Worm (Caenorhabditis elegans): ENCODE measurements around the gene clec-128.
"Not testable (repeated sequence)": the region's sequence is repeated elsewhere in the genome, so short reads cannot be mapped to it uniquely, and the experiment has no call there.

Gene clec-128

DNA sequence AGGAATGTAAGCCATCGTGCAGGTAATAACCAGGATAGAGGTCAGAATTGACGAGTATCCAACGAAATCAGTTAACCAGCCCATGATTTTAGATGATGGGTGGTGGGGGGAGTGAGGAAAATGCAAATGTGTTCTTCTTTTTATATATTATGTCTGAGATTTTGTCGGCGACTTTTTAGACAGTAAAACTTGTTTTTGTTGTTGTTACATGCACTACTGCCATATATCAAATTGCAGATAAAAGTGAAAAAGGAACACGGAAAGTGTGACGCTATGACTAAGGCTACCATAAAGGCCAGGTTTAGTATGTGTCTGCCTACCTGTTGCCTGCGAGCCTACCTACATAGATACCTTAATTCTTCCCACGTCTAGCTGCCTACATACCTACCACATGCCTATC is 46.7 kb downstream of the clec-128 start, which contains the start of gene col-72:
Gene col-72 (minus strand): TSS at position 101 of the 400 bp plus-strand sequence.
- no peak for TF ChIP-seq D2030.7 (GFP tag; IDR thresholded peaks at IDR 0.05)
- TF ChIP-seq dpff-1 (tag; optimal IDR thresholded peaks at IDR 0.05) = no peak
- TF ChIP-seq B0261.1 (tag; optimal IDR thresholded peaks at IDR 0.05) = no peak
- TF ChIP-seq ets-4 (GFP tag; optimal IDR thresholded peaks at IDR 0.05) = no peak
- no peak for TF ChIP-seq lir-1 (GFP tag; conservative IDR thresholded peaks at IDR 0.05)
- no peak for TF ChIP-seq egrh-3 (GFP tag; IDR thresholded peaks at IDR 0.05)
- TF ChIP-seq akir-1 (GFP tag; optimal IDR thresholded peaks at IDR 0.05) = no peak
- no peak for TF ChIP-seq B0336.3 (GFP tag; IDR thresholded peaks at IDR 0.05)
- no peak for TF ChIP-seq lin-35 (GFP tag; optimal IDR thresholded peaks at IDR 0.05)
- TF ChIP-seq lsl-1 (GFP tag; optimal IDR thresholded peaks at IDR 0.05) = no peak
- TF ChIP-seq nhr-27 (tag; optimal IDR thresholded peaks at IDR 0.05) = no peak
- TF ChIP-seq madf-8 (GFP tag; conservative IDR thresholded peaks at IDR 0.05) = no peak
- no peak for TF ChIP-seq xnd-1 (tag; optimal IDR thresholded peaks at IDR 0.05)
- TF ChIP-seq Y67H2A.10 (GFP tag; conservative IDR thresholded peaks at IDR 0.05) = no peak
- TF ChIP-seq ceh-100 (GFP tag; IDR thresholded peaks at IDR 0.05) = no peak
- TF ChIP-seq athp-1 (tag; optimal IDR thresholded peaks at IDR 0.05) = no peak

DNA sequence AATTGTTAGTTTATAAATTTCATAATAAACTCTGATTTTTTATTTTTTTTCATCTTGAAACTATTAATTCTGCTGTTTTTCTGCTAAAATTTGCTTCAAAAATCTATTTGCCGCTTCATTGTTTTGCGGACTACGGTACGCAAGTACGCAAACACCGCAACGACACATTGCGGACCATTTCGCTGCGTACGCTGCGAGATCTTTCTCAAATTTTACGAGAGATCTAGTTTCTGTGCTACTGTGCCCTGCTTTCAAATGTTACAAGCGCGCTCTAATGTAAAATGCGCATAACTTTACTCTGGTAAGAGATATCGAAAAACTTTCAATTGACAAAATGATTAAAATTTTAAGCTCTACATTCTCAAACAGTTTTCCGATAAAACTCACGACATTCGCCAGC is 47.3 kb downstream of the clec-128 start:
- 0 out of 2 replicates have a peak, but pooled peaks have one; percentile 20 for TF ChIP-seq C17E4.6 (GFP tag; IDR thresholded peaks at IDR 0.05)
- TF ChIP-seq ceh-27 (GFP tag; optimal IDR thresholded peaks at IDR 0.05) = peak; percentile 72
- TF ChIP-seq B0019.2 (GFP tag; conservative IDR thresholded peaks at IDR 0.05) = peak; percentile 51; the same call in 1 of the 2 replicates
- 0 out of 2 replicates have a peak, but pooled peaks have one; percentile 9 for TF ChIP-seq Y67H2A.10 (GFP tag; conservative IDR thresholded peaks at IDR 0.05)
- TF ChIP-seq D2030.7 (GFP tag; IDR thresholded peaks at IDR 0.05) = peak; percentile 62
- TF ChIP-seq nfyb-1 (GFP tag; IDR thresholded peaks at IDR 0.05) = peak; percentile 84
- TF ChIP-seq tbp1 (GFP tag; optimal IDR thresholded peaks at IDR 0.05) = peak; percentile 47
- TF ChIP-seq ztf-26 (tag; optimal IDR thresholded peaks at IDR 0.05) = peak; percentile 5
- not testable (repeated sequence) for TF ChIP-seq snpc-4 (GFP tag; optimal IDR thresholded peaks at IDR 0.05)
- peak in 2 of 4 experiments; percentile 23 to 43 for TF ChIP-seq snpc-4 (tag; optimal IDR thresholded peaks at IDR 0.05)
- TF ChIP-seq lsl-1 (GFP tag; optimal IDR thresholded peaks at IDR 0.05) = peak; percentile 63
- TF ChIP-seq attf-3 (GFP tag; conservative IDR thresholded peaks at IDR 0.05) = peak; percentile 71
- TF ChIP-seq egrh-3 (GFP tag; IDR thresholded peaks at IDR 0.05) = 0 out of 2 replicates have a peak, but pooled peaks have one; percentile 17
- peak; percentile 55 for TF ChIP-seq rcor-1 (GFP tag; IDR thresholded peaks at IDR 0.05)
- peak in 1 of 3 experiments; percentile 62 for TF ChIP-seq lin-35 (GFP tag; optimal IDR thresholded peaks at IDR 0.05)
- peak; percentile 96 for TF ChIP-seq mcd-1 (GFP tag; IDR thresholded peaks at IDR 0.05)
- TF ChIP-seq madf-6 (GFP tag; IDR thresholded peaks at IDR 0.05) = peak; percentile 52
- 0 out of 2 replicates have a peak, but pooled peaks have one; percentile 14 for TF ChIP-seq madf-8 (GFP tag; conservative IDR thresholded peaks at IDR 0.05)
- peak; percentile 50; the same call in 1 of the 2 replicates for TF ChIP-seq F33H1.4 (GFP tag; IDR thresholded peaks at IDR 0.05)
- peak; percentile 79 for TF ChIP-seq attf-5 (GFP tag; optimal IDR thresholded peaks at IDR 0.05)
- peak; percentile 76 for TF ChIP-seq dox-1 (GFP tag; IDR thresholded peaks at IDR 0.05)
- peak; percentile 68; the same call in 1 of the 2 replicates for TF ChIP-seq egl-18 (GFP tag; IDR thresholded peaks at IDR 0.05)
- TF ChIP-seq ZK185.1 (tag; optimal IDR thresholded peaks at IDR 0.05; ENCODE audit: poor library complexity, severe bottlenecking) = peak; percentile 51
- TF ChIP-seq ceh-100 (GFP tag; IDR thresholded peaks at IDR 0.05) = peak; percentile 68
- TF ChIP-seq ceh-91 (GFP tag; IDR thresholded peaks at IDR 0.05) = peak; percentile 38; the same call in 1 of the 2 replicates
- TF ChIP-seq cebp-1 (GFP tag; IDR thresholded peaks at IDR 0.05) = peak; percentile 58
- TF ChIP-seq cebp-1 (tag; optimal IDR thresholded peaks at IDR 0.05) = peak; percentile 62
- peak; percentile 60; the same call in 1 of the 2 replicates for TF ChIP-seq ekl-4 (GFP tag; IDR thresholded peaks at IDR 0.05)
- peak; percentile 90 for TF ChIP-seq K11D2.4 (GFP tag; IDR thresholded peaks at IDR 0.05)
- peak; percentile 54 for TF ChIP-seq lin-54 (GFP tag; optimal IDR thresholded peaks at IDR 0.05)
- peak; percentile 52; the same call in 1 of the 2 replicates for TF ChIP-seq let-526 (GFP tag; IDR thresholded peaks at IDR 0.05)
- peak; percentile 94 for TF ChIP-seq hmg-1.2 (GFP tag; IDR thresholded peaks at IDR 0.05)
- peak; percentile 42 for TF ChIP-seq B0261.1 (tag; optimal IDR thresholded peaks at IDR 0.05)
- peak; percentile 68 for TF ChIP-seq lin-40 (tag; optimal IDR thresholded peaks at IDR 0.05)
- peak; percentile 74; the same call in 1 of the 2 replicates for TF ChIP-seq pbrm-1 (GFP tag; IDR thresholded peaks at IDR 0.05)
- peak; percentile 81 for TF ChIP-seq C06A6.2 (GFP tag; conservative IDR thresholded peaks at IDR 0.05)
